Fruit fly (Drosophila melanogaster): Measurements from ENCODE around the gene Tsc1.

Gene Tsc1

DNA sequence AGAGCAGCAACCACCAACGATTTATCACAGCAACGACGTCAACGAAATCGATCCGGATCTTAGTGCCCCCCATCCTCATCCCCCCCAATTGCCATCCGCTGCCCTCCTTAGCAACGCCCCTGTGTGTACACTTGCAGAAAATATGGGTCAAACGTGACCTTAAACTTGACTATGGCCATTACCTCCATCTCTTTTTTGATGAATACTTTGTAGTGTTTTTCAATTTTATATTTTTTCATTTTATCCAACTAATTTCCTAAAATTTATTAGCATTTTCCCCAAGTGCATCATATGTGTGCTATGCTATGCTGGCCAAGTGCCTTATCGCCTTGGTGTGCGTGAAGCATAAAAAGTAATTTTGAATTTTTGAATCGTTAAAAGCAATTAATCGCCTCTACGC, 12.9 kb downstream of the Tsc1 start (continued):
- TF ChIP-seq fd59A (GFP tag; optimal IDR thresholded peaks at IDR 0.05) = peak; percentile 86
- peak; percentile 62 for TF ChIP-seq fd85E (GFP tag; optimal IDR thresholded peaks at IDR 0.05)
- peak; percentile 67 for TF ChIP-seq dac (GFP tag; optimal IDR thresholded peaks at IDR 0.05)
- TF ChIP-seq Sox14 (GFP tag; optimal IDR thresholded peaks at IDR 0.05) = peak; percentile 83
- peak; percentile 96 for TF ChIP-seq Eip78C (GFP tag)
- peak; percentile 79 for TF ChIP-seq CG8119 (GFP tag; IDR thresholded peaks at IDR 0.05)
- TF ChIP-seq CG11294 (GFP tag; IDR thresholded peaks at IDR 0.05) = peak; percentile 70
- TF ChIP-seq CG6163 (GFP tag; IDR thresholded peaks at IDR 0.05) = peak; percentile 94
- TF ChIP-seq Met (GFP tag; optimal IDR thresholded peaks at IDR 0.05) = peak; percentile 85
- TF ChIP-seq Ets96B (tag; optimal IDR thresholded peaks at IDR 0.05) = peak; percentile 87
- TF ChIP-seq Eip75B (GFP tag; optimal IDR thresholded peaks at IDR 0.05) = peak; percentile 90
- TF ChIP-seq ss (GFP tag; optimal IDR thresholded peaks at IDR 0.05) = peak; percentile 86 to 92
- TF ChIP-seq CG15336 (GFP tag; IDR thresholded peaks at IDR 0.05) = peak; percentile 77
- TF ChIP-seq Hr38 (GFP tag; optimal IDR thresholded peaks at IDR 0.05) = no peak
- TF ChIP-seq Hr39 (GFP tag; optimal IDR thresholded peaks at IDR 0.05) = peak; percentile 83
- peak; percentile 61 for TF ChIP-seq Gug (GFP tag; IDR thresholded peaks at IDR 0.05)
- peak; percentile 79 for TF ChIP-seq vri (GFP tag; optimal IDR thresholded peaks at IDR 0.05)
- TF ChIP-seq CG3919 (GFP tag; optimal IDR thresholded peaks at IDR 0.05) = peak; percentile 91
- peak; percentile 68 for TF ChIP-seq CG4318 (GFP tag; optimal IDR thresholded peaks at IDR 0.05)
- peak; percentile 85 for TF ChIP-seq achi (GFP tag; optimal IDR thresholded peaks at IDR 0.05)
- TF ChIP-seq CG6808 (GFP tag; optimal IDR thresholded peaks at IDR 0.05) = peak; percentile 89
- peak; percentile 84 for TF ChIP-seq CG1621 (tag; optimal IDR thresholded peaks at IDR 0.05)
- peak; percentile 80 for TF ChIP-seq CG11762 (GFP tag; optimal IDR thresholded peaks at IDR 0.05; ENCODE audit: insufficient read depth)

dm6 chr3R:24143372-24143771, 13.3 kb downstream of the Tsc1 start:
- TF ChIP-seq dac (GFP tag; optimal IDR thresholded peaks at IDR 0.05) (no peak), CG31627 (GFP tag; optimal IDR thresholded peaks at IDR 0.05) (no peak), Hr38 (GFP tag; optimal IDR thresholded peaks at IDR 0.05) (no peak), eg (GFP tag; IDR thresholded peaks at IDR 0.05) (no peak), CG6808 (GFP tag; optimal IDR thresholded peaks at IDR 0.05) (no peak)

- TF ChIP-seq dsx (GFP tag; optimal IDR thresholded peaks at IDR 0.05; ENCODE audit: poor library complexity, severe bottlenecking) (no peak), Eip93F (GFP tag; optimal IDR thresholded peaks at IDR 0.05) (no peak), achi (GFP tag; optimal IDR thresholded peaks at IDR 0.05) (peak; percentile 50), Ets96B (tag; optimal IDR thresholded peaks at IDR 0.05) (peak; percentile 58), salr (GFP tag; optimal IDR thresholded peaks at IDR 0.05) (peak in 1 of 2 experiments; percentile 75), CG4318 (GFP tag; optimal IDR thresholded peaks at IDR 0.05) (peak; percentile 53), dac (GFP tag; optimal IDR thresholded peaks at IDR 0.05) (peak; percentile 31), Sox15 (GFP tag; optimal IDR thresholded peaks at IDR 0.05) (peak; percentile 8), CG3032 (tag; optimal IDR thresholded peaks at IDR 0.05) (peak; percentile 69), CG31627 (GFP tag; optimal IDR thresholded peaks at IDR 0.05) (peak; percentile 45), CG16779 (tag; optimal IDR thresholded peaks at IDR 0.05) (no peak), fd85E (GFP tag; optimal IDR thresholded peaks at IDR 0.05) (no peak), Eip78C (GFP tag) (peak; percentile 90), vri (GFP tag; optimal IDR thresholded peaks at IDR 0.05) (no peak), Sox102F (GFP tag; optimal IDR thresholded peaks at IDR 0.05) (no peak), Hr38 (GFP tag; optimal IDR thresholded peaks at IDR 0.05) (no peak), Blimp-1 (GFP tag; optimal IDR thresholded peaks at IDR 0.05) (no peak), CG6276 (GFP tag; optimal IDR thresholded peaks at IDR 0.05) (peak; percentile 60), CG11294 (GFP tag; IDR thresholded peaks at IDR 0.05) (no peak), CG15336 (GFP tag; IDR thresholded peaks at IDR 0.05) (peak; percentile 36), eg (GFP tag; IDR thresholded peaks at IDR 0.05) (0 out of 3 replicates have a peak, but pooled peaks have one; percentile 8), CG1621 (tag; optimal IDR thresholded peaks at IDR 0.05) (no peak), Smox (GFP tag; optimal IDR thresholded peaks at IDR 0.05) (peak; percentile 34), CG11902 (GFP tag; optimal IDR thresholded peaks at IDR 0.05) (no peak), Sox14 (GFP tag; optimal IDR thresholded peaks at IDR 0.05) (peak; percentile 68), acj6 (GFP tag; optimal IDR thresholded peaks at IDR 0.05) (peak; percentile 58), OdsH (GFP tag; optimal IDR thresholded peaks at IDR 0.05) (peak; percentile 57), CG32006 (GFP tag; optimal IDR thresholded peaks at IDR 0.05) (peak; percentile 75), svp (GFP tag) (peak; percentile 79), net (GFP tag; optimal IDR thresholded peaks at IDR 0.05) (peak; percentile 23), Hr39 (GFP tag; optimal IDR thresholded peaks at IDR 0.05) (peak; percentile 41), CG34406 (GFP tag; optimal IDR thresholded peaks at IDR 0.05) (peak; percentile 10), CG11762 (GFP tag; optimal IDR thresholded peaks at IDR 0.05; ENCODE audit: insufficient read depth) (peak; percentile 22), Ets21C (GFP tag; optimal IDR thresholded peaks at IDR 0.05) (no peak), pdm3 (GFP tag; optimal IDR thresholded peaks at IDR 0.05) (peak; percentile 49), CG10669 (GFP tag; optimal IDR thresholded peaks at IDR 0.05) (peak; percentile 46)
Observed at dm6 chr3R:24143779-24144178, 13.7 kb downstream of the Tsc1 start.

All from whole organism, prepupa.